Fruit fly (Drosophila melanogaster) whole organism: ENCODE data around the gene Polr2D.

Experiments
- CG8478 ChIP-seq: fragments of >200 bp; optimal IDR thresholded peaks from 2 replicates; lab custom pipeline; 2018; ENCODE audit warnings: inconsistent platforms
- psq ChIP-seq: fragments of >200 bp; optimal IDR thresholded peaks from 2 replicates; lab custom pipeline; 2017
- usp ChIP-seq: fragments of >200 bp; optimal IDR thresholded peaks from 2 replicates; lab custom pipeline; 2017; ENCODE audit warnings: missing biosample characterization, missing genetic modification characterization, mixed read lengths

DNA sequence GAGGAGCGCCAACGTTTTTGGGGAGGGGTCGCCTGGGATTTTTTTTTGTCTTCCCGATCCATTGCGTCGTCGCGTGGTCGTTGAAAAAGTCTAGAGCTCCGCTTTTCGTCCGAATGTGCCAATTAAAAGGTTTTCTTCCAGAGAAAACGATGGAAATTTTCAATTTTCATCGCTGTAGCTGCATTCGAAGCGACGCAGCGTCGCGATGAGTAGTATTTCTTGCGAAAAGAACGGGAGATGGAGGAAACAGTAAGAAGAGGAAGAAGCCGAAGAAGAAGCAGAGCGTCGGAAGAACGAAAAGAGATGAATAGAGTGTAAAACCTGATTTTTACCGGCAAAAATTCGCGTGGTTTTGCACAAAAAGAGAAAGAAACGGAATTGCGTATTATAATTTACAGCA, 12.3 kb downstream of the Polr2D start:
- no peak for TF ChIP-seq CG8478 (lab: Kevin White, UChicago)
- TF ChIP-seq psq: no peak
- TF ChIP-seq usp (GFP tag; lab: Kevin White, UChicago): no peak
